Fruit fly (Drosophila melanogaster) whole organism, wandering third instar larva: ENCODE data around the gene Ack.

Experiments
- Abd-B ChIP-seq: fragments of >200 bp; optimal IDR thresholded peaks from 2 replicates; lab custom pipeline; 2017; ENCODE audit warnings: missing biosample characterization, missing genetic modification characterization
- Dif ChIP-seq: fragments of 200-275, 200-300 bp; sonication (Bioruptor generic); optimal IDR thresholded peaks from 2 replicates; lab custom pipeline; 2018; ENCODE audit warnings: missing biosample characterization, missing genetic modification characterization; ENCODE audit not compliant: partially characterized antibody
- Hr78 ChIP-seq: fragments of >200 bp; optimal IDR thresholded peaks from 2 replicates; lab custom pipeline; 2017; ENCODE audit warnings: missing biosample characterization, missing genetic modification characterization
- Hr83 ChIP-seq: fragments of 200-300 bp; sonication (Bioruptor generic); optimal IDR thresholded peaks from 2 replicates; lab custom pipeline; 2016; ENCODE audit warnings: missing biosample characterization, mild to moderate bottlenecking, missing genetic modification characterization, moderate library complexity; ENCODE audit not compliant: poor library complexity, severe bottlenecking
- Mio ChIP-seq: sonication (Bioruptor generic); optimal IDR thresholded peaks from 2 replicates; lab custom pipeline; 2016; ENCODE audit warnings: missing biosample characterization, missing genetic modification characterization
- Rel ChIP-seq, 2 experiments: fragments of 200-800 bp; sonication (Bioruptor generic) in 1 of 2; optimal IDR thresholded peaks; 2 replicates in 1 of 2; 3 replicates in 1 of 2; lab custom pipeline; 2016 to 2019; ENCODE audit warnings: mild to moderate bottlenecking in 2 of 2, missing biosample characterization in 2 of 2, missing genetic modification characterization in 2 of 2, moderate library complexity in 1 of 2
- Sp1 ChIP-seq: fragments of 200-800 bp; sonication (Bioruptor generic); optimal IDR thresholded peaks from 3 replicates; lab custom pipeline; 2019; ENCODE audit warnings: missing biosample characterization, mild to moderate bottlenecking, missing genetic modification characterization, moderate library complexity
- dl ChIP-seq, 2 experiments: fragments of 175-275, 200-275 bp in 1 of 2; fragments of 200-275 bp in 1 of 2; sonication (Bioruptor generic); optimal IDR thresholded peaks; lab custom pipeline; 2018; ENCODE audit warnings: mild to moderate bottlenecking in 2 of 2, missing biosample characterization in 2 of 2, missing genetic modification characterization in 2 of 2, moderate library complexity in 2 of 2; ENCODE audit not compliant: partially characterized antibody in 2 of 2, insufficient read depth in 1 of 2
- dsf ChIP-seq: sonication (Bioruptor generic); optimal IDR thresholded peaks from 2 replicates; lab custom pipeline; 2016; ENCODE audit warnings: missing biosample characterization, missing genetic modification characterization, borderline replicate concordance
- fru ChIP-seq: fragments of 200-800 bp; sonication (Bioruptor generic); optimal IDR thresholded peaks from 3 replicates; lab custom pipeline; 2016; ENCODE audit warnings: missing biosample characterization, mild to moderate bottlenecking, missing genetic modification characterization
- h ChIP-seq: fragments of 200-800 bp; sonication (Bioruptor generic); optimal IDR thresholded peaks from 3 replicates; lab custom pipeline; 2016; ENCODE audit warnings: missing biosample characterization, mild to moderate bottlenecking, missing genetic modification characterization
- psq ChIP-seq: fragments of 200-800 bp; sonication (Bioruptor generic); optimal IDR thresholded peaks from 3 replicates; lab custom pipeline; 2017; ENCODE audit warnings: missing biosample characterization, mild to moderate bottlenecking, missing genetic modification characterization, moderate library complexity
- sage ChIP-seq: fragments of 200-800 bp; sonication (Bioruptor generic); optimal IDR thresholded peaks from 2 replicates; lab custom pipeline; 2016; ENCODE audit warnings: missing biosample characterization, mild to moderate bottlenecking, missing genetic modification characterization

dm6 chr3L:4096546-4096945 is 11.4 kb upstream of the Ack start:
- TF ChIP-seq psq (GFP tag; lab: Kevin White, UChicago) (no peak), sage (GFP tag; lab: Kevin White, UChicago) (no peak), dl (GFP tag; optimal IDR thresholded peaks at IDR 0.05; lab: Kevin White, UChicago; ENCODE audit: insufficient read depth in 1 of 2, partially characterized antibody in 2 of 2) (no peak), h (GFP tag; lab: Kevin White, UChicago) (no peak), Dif (no peak), Rel (GFP tag; optimal IDR thresholded peaks at IDR 0.05; lab: Kevin White, UChicago) (no peak), Rel (tag; optimal IDR thresholded peaks at IDR 0.05; lab: Kevin White, UChicago) (no peak), Mio (GFP tag; lab: Kevin White, UChicago) (no peak), Abd-B (GFP tag; lab: Kevin White, UChicago) (no peak), Hr83 (GFP tag; lab: Kevin White, UChicago) (no peak), Hr78 (no peak), fru (GFP tag; lab: Kevin White, UChicago) (no peak), dsf (GFP tag; lab: Kevin White, UChicago) (no peak), Sp1 (GFP tag; lab: Kevin White, UChicago) (no peak)
